Fruit fly (Drosophila melanogaster): ENCODE measurements around the gene CG8916.

The CG8916 gene

DNA sequence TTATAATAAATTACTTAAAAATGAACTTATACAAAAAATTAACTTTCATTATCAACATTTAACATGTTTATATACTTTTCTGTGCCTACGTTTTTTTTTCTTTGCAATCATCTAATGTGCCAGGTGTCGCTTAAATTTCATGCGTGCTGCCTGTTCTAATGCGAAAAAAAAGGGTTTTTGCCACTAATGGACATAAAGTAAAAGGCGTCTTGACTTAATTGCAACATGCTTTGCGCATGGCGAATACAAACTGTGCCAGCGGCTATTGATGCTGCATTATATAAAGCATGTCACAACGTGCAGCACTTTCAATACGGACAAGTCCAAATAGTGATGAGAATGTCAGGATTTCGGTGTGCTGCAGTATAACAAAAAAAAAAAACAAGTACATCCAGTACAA is at the start of gene CG8916:
Gene CG8916, plus strand, starts transcription at position 301 of the 400 bp plus-strand sequence.
- TF ChIP-seq BtbVII (GFP tag; optimal IDR thresholded peaks at IDR 0.05) (no peak), maf-S (GFP tag; optimal IDR thresholded peaks at IDR 0.05) (no peak)

- TF ChIP-seq Poxn (GFP tag; IDR thresholded peaks at IDR 0.05) (no peak), CG17186 (GFP tag; optimal IDR thresholded peaks at IDR 0.05) (no peak), disco-r (GFP tag; optimal IDR thresholded peaks at IDR 0.05) (no peak), CG6765 (GFP tag; optimal IDR thresholded peaks at IDR 0.05) (no peak), CG5180 (GFP tag; optimal IDR thresholded peaks at IDR 0.05) (no peak), HLH4C (GFP tag; IDR thresholded peaks at IDR 0.05; ENCODE audit: partially characterized antibody) (no peak), Optix (GFP tag; IDR thresholded peaks at IDR 0.05) (no peak), tx (GFP tag; optimal IDR thresholded peaks at IDR 0.05) (no peak), Sin3A (optimal IDR thresholded peaks at IDR 0.05) (no peak), maf-S (GFP tag; optimal IDR thresholded peaks at IDR 0.05) (no peak), oc (tag; optimal IDR thresholded peaks at IDR 0.05) (no peak), CG10431 (GFP tag; optimal IDR thresholded peaks at IDR 0.05) (no peak), Oli (tag; optimal IDR thresholded peaks at IDR 0.05) (no peak), CG14441 (GFP tag; IDR thresholded peaks at IDR 0.05) (no peak), CG8924 (tag; optimal IDR thresholded peaks at IDR 0.05) (no peak), Tbp (GFP tag; optimal IDR thresholded peaks at IDR 0.05) (no peak)
Observed at dm6 chrX:15874437-15874836, 47.3 kb upstream of the CG8916 start.

DNA sequence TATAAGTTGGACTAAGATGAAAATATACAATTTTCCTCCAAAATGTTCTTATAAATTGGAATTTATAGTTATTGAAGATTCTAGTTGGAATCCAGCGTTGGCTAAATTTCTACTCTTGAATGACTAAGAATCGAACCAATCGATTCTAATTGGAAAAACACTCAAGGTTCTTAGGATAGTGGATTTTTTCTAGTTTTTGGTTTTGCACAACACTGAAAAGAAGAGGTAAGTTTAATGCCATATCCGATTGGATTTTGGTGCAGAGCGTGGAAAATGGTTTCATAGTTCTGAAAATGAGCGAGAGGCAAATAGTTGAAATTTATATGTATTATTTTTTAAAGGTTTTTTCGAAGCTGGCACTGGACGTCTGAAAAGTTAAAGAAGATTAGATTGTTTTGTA is 46.2 kb upstream of the CG8916 start:
- TF ChIP-seq CG5180 (GFP tag; optimal IDR thresholded peaks at IDR 0.05) (no peak), Elba2 (GFP tag; optimal IDR thresholded peaks at IDR 0.05) (peak; percentile 46), Doc2 (GFP tag; IDR thresholded peaks at IDR 0.05) (no peak), Scr (GFP tag; IDR thresholded peaks at IDR 0.05; ENCODE audit: partially characterized antibody) (no peak), stc (GFP tag; IDR thresholded peaks at IDR 0.05) (no peak), wek (GFP tag; optimal IDR thresholded peaks at IDR 0.05) (no peak), CG15514 (GFP tag; optimal IDR thresholded peaks at IDR 0.05) (no peak), dmrt99B (tag; optimal IDR thresholded peaks at IDR 0.05) (no peak), CG8388 (GFP tag; optimal IDR thresholded peaks at IDR 0.05) (no peak), zen (tag; optimal IDR thresholded peaks at IDR 0.05) (peak; percentile 70), CG7963 (GFP tag; IDR thresholded peaks at IDR 0.05; ENCODE audit: partially characterized antibody) (no peak), CG4282 (GFP tag; optimal IDR thresholded peaks at IDR 0.05) (no peak), dysf (GFP tag; IDR thresholded peaks at IDR 0.05) (no peak), gsb (GFP tag; IDR thresholded peaks at IDR 0.05) (no peak), CG4854 (GFP tag; optimal IDR thresholded peaks at IDR 0.05) (no peak), CG2120 (GFP tag; optimal IDR thresholded peaks at IDR 0.05) (no peak), Ptx1 (GFP tag; IDR thresholded peaks at IDR 0.05) (no peak), HmgZ (tag; optimal IDR thresholded peaks at IDR 0.05) (no peak), CG10267 (tag; optimal IDR thresholded peaks at IDR 0.05) (peak; percentile 67), CG6654 (GFP tag; optimal IDR thresholded peaks at IDR 0.05) (no peak), jigr1 (GFP tag; IDR thresholded peaks at IDR 0.05) (no peak), CG6272 (GFP tag; IDR thresholded peaks at IDR 0.05) (no peak), HLH3B (GFP tag; IDR thresholded peaks at IDR 0.05) (no peak), Oaz (GFP tag; IDR thresholded peaks at IDR 0.05) (no peak), chn (GFP tag; optimal IDR thresholded peaks at IDR 0.05) (no peak), Opbp (GFP tag; IDR thresholded peaks at IDR 0.05; ENCODE audit: partially characterized antibody) (no peak), wor (GFP tag; IDR thresholded peaks at IDR 0.05) (no peak), CG6813 (GFP tag; optimal IDR thresholded peaks at IDR 0.05) (no peak), CG30020 (tag; optimal IDR thresholded peaks at IDR 0.05) (no peak), CG42726 (GFP tag; IDR thresholded peaks at IDR 0.05; ENCODE audit: partially characterized antibody) (no peak), CG17568 (GFP tag; optimal IDR thresholded peaks at IDR 0.05) (no peak), CG12071 (GFP tag; optimal IDR thresholded peaks at IDR 0.05) (no peak), CG10366 (GFP tag; IDR thresholded peaks at IDR 0.05) (no peak), Atf3 (GFP tag; optimal IDR thresholded peaks at IDR 0.05) (no peak)

Data from whole organism, embryonic.